Worm (Caenorhabditis elegans): Measurements from ENCODE around the gene asp-2.

asp-2 gene

DNA sequence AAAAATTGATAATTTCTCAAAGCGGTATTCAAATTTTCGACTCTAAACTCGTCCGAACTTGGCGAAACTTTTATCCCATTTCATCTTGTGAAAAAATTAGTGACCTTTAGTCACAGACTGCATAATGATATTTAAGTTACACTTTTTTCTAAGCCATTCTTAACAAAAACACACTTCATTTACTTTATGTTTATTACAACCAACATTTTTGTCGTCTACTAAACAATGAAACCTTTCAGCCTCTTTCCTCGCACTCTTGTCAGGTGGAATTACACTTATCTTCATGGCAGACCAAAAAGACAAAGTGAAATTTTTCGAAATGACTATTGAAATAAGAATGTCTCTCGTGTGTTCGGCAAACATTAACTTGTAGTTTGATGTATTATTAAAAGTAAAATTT lies 39.0 kb upstream of the asp-2 start:
- no peak for TF ChIP-seq ahr-1 (tag; optimal IDR thresholded peaks at IDR 0.05)
- TF ChIP-seq fax-1 (tag; optimal IDR thresholded peaks at IDR 0.05): no peak
- no peak for TF ChIP-seq nhr-11 (tag; optimal IDR thresholded peaks at IDR 0.05)
- no peak for TF ChIP-seq ceh-48 (tag; optimal IDR thresholded peaks at IDR 0.05)
- no peak for TF ChIP-seq madf-2 (tag; optimal IDR thresholded peaks at IDR 0.05)
- no peak for TF ChIP-seq rnt-1 (tag; optimal IDR thresholded peaks at IDR 0.05)
- no peak for TF ChIP-seq K02D7.2 (tag; optimal IDR thresholded peaks at IDR 0.05)
- TF ChIP-seq pha-2 (tag; optimal IDR thresholded peaks at IDR 0.05): no peak
- TF ChIP-seq ceh-9 (tag; optimal IDR thresholded peaks at IDR 0.05): no peak
- no peak for TF ChIP-seq K09A11.1 (tag; optimal IDR thresholded peaks at IDR 0.05; ENCODE audit: insufficient read depth)
- TF ChIP-seq hlh-6 (tag; optimal IDR thresholded peaks at IDR 0.05): no peak
- TF ChIP-seq npax-4 (tag; optimal IDR thresholded peaks at IDR 0.05): no peak
- TF ChIP-seq hlh-30 (tag; optimal IDR thresholded peaks at IDR 0.05; ENCODE audit: insufficient read depth): no peak
- no peak for TF ChIP-seq ceh-2 (tag; optimal IDR thresholded peaks at IDR 0.05)

DNA sequence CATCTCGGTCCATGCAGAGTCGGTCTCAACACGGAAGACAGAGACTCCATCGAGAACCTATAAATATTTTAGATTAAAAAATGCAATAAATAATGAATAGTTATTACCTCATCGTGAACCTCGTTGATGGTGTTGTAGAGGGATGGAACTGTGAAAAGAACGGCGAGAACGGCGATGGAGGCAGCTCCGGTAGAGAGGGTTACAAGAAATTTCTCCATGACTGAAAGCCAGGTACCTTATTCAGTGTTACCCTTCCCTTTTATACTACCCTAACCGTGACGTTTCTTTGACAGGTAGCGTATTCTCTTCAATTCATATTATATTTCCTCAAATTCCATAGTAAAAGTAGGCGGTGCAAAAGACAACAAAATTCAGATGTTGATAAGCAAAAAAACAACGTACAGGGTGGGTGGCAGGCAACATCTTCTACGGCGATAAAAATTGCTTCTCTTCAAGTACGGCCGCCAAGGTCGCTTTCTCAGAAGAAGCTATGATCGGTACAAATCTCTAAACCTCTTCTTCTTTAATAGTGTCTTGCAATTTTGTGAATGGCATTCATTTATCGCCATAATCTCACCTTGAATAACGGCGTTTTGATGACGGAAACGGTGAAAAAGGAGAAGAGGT lies 37.7 kb upstream of the asp-2 start, which contains the start of gene col-10:
Gene col-10, minus strand, starts transcription at position 235 of the 627 bp plus-strand sequence.
- no peak for TF ChIP-seq ref-2 (tag; optimal IDR thresholded peaks at IDR 0.05)
- no peak for TF ChIP-seq unc-86 (tag; optimal IDR thresholded peaks at IDR 0.05)
- TF ChIP-seq ceh-14 (tag; optimal IDR thresholded peaks at IDR 0.05): no peak
- no peak for TF ChIP-seq F13H6.1 (tag; optimal IDR thresholded peaks at IDR 0.05)
- TF ChIP-seq ceh-9 (tag; optimal IDR thresholded peaks at IDR 0.05): no peak
- TF ChIP-seq unc-55 (GFP tag; optimal IDR thresholded peaks at IDR 0.05): no peak
- no peak for TF ChIP-seq ceh-18 (tag; optimal IDR thresholded peaks at IDR 0.05)
- TF ChIP-seq nhr-232 (tag; optimal IDR thresholded peaks at IDR 0.05): no peak
- no peak for TF ChIP-seq elt-2 (tag; optimal IDR thresholded peaks at IDR 0.05)
- TF ChIP-seq sdc-2 (tag; optimal IDR thresholded peaks at IDR 0.05): no peak

ce11 chrV:9166306-9166705 lies 36.6 kb upstream of the asp-2 start:
- TF ChIP-seq nhr-11 (tag; optimal IDR thresholded peaks at IDR 0.05) (no peak), ceh-24 (tag; optimal IDR thresholded peaks at IDR 0.05) (no peak), K09A11.1 (tag; optimal IDR thresholded peaks at IDR 0.05; ENCODE audit: insufficient read depth) (no peak), K02D7.2 (tag; optimal IDR thresholded peaks at IDR 0.05) (no peak), pqm-1 (tag; optimal IDR thresholded peaks at IDR 0.05) (no peak), sox-2 (GFP tag; IDR thresholded peaks at IDR 0.05) (no peak)

DNA sequence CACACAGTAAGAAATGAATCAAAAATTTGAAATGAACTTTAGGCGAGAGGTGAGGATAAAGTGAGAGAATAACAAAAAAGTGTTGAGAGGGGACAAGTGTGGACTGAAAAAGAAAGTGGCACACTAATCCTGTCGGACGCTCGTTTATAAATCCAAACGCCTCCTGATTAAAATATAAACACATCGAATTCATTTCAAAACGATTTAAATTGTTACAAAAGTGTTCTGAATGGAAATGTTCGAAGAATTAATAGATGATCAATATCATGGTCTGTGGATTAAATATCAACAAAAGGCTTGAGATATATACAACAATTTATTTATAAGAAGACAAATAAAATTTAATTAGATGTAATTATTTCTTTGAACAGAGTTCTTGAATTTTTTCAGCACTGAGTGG lies 34.8 kb upstream of the asp-2 start, which contains the start of gene B0222.11:
Gene B0222.11, minus strand, starts transcription at position 101 of the 400 bp plus-strand sequence.
- no peak for TF ChIP-seq K02D7.2 (tag; optimal IDR thresholded peaks at IDR 0.05)
- no peak for TF ChIP-seq ttx-3 (tag; optimal IDR thresholded peaks at IDR 0.05)
- TF ChIP-seq hlh-15 (tag; optimal IDR thresholded peaks at IDR 0.05): no peak
- no peak for TF ChIP-seq ceh-48 (tag; optimal IDR thresholded peaks at IDR 0.05)
- TF ChIP-seq pax-1 (tag; optimal IDR thresholded peaks at IDR 0.05): no peak
- no peak for TF ChIP-seq ceh-30 (tag; optimal IDR thresholded peaks at IDR 0.05)

- TF ChIP-seq unc-42 (tag; optimal IDR thresholded peaks at IDR 0.05): no peak
- no peak for TF ChIP-seq ceh-24 (tag; optimal IDR thresholded peaks at IDR 0.05)
- no peak for TF ChIP-seq ama-1 (optimal IDR thresholded peaks at IDR 0.05)
Measured at ce11 chrV:9172989-9173388, 29.9 kb upstream of the asp-2 start, which contains the start of gene gad-3. gad-3 (minus strand) TSS chrV:9173005.

DNA sequence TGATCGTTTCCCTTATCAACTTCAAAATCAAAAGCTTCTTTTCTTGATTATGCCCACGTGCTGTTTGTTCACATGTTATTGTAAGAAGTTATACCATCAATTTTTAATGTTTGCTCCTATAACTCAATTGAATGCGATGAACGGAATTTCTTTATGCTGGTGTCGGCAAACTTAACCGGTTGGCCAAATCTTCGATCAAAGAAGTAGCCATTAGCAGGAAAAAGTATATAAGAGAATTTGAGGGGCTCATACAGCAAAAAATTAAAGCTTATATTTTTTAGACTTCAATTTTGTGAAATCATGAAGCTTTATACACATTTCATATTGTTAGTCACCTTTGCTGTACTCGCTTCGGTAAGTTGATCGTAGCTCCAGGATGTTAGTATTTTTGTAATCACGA lies 29.1 kb upstream of the asp-2 start, which contains the start of gene pqn-16:
Gene pqn-16, plus strand, starts transcription at position 301 of the 400 bp plus-strand sequence.
- TF ChIP-seq K02D7.2 (tag; optimal IDR thresholded peaks at IDR 0.05): no peak
- TF ChIP-seq fkh-6 (tag; optimal IDR thresholded peaks at IDR 0.05): no peak

Measured in whole organism, late embryonic.